Worm (Caenorhabditis elegans) whole organism, young adult: ENCODE results near the gene F26F12.5.

ENCODE experiments used
- ama-1 ChIP-seq, 3 experiments: fragments of 150-350 bp in 1 of 3; sonication (generic microtip) in 2 of 3; optimal IDR thresholded peaks; 2 replicates each; lab custom pipeline; 2014 to 2018; ENCODE audit warnings: missing biosample characterization in 2 of 3, missing genetic modification characterization in 2 of 3, missing genetic modification reagents in 2 of 3
- attf-5 ChIP-seq: fragments of 200-800 bp; sonication (Bioruptor generic); optimal IDR thresholded peaks from 2 replicates; lab custom pipeline; 2018; ENCODE audit warnings: mild to moderate bottlenecking, missing genetic modification characterization, missing compliant biosample characterization
- bed-2 ChIP-seq: fragments of 200-800 bp; sonication (Bioruptor generic); IDR thresholded peaks from 2 replicates; pipeline ENCODE4 v1.3.6; 2022; ENCODE audit warnings: missing genetic modification reagents, missing genetic modification characterization, missing compliant biosample characterization
- cebp-2 ChIP-seq: fragments of 200-800 bp; sonication (Bioruptor generic); IDR thresholded peaks from 2 replicates; pipeline ENCODE4 v1.3.6; 2022; ENCODE audit warnings: missing genetic modification characterization, missing compliant biosample characterization
- ceh-40 ChIP-seq: fragments of 200-800 bp; sonication (Bioruptor generic); IDR thresholded peaks from 2 replicates; pipeline ENCODE4 v1.3.6; 2022; ENCODE audit warnings: missing genetic modification characterization, missing compliant biosample characterization
- ceh-79 ChIP-seq: sonication (generic microtip); optimal IDR thresholded peaks from 2 replicates; lab custom pipeline; 2017; ENCODE audit warnings: mild to moderate bottlenecking, missing genetic modification characterization, missing compliant biosample characterization
- let-607 ChIP-seq, 2 experiments: fragments of 200-800 bp in 1 of 2; sonication (Bioruptor generic) in 1 of 2; sonication (generic microtip) in 1 of 2; optimal IDR thresholded peaks; 2 replicates each; lab custom pipeline; 2016 to 2018; ENCODE audit warnings: mild to moderate bottlenecking in 2 of 2, missing compliant biosample characterization in 2 of 2, missing genetic modification characterization in 2 of 2, moderate library complexity in 2 of 2, missing genotype in 1 of 2
- repo-1 ChIP-seq: sonication (generic microtip); optimal IDR thresholded peaks from 2 replicates; lab custom pipeline; 2017; ENCODE audit warnings: mild to moderate bottlenecking, missing genetic modification characterization, missing compliant biosample characterization

DNA sequence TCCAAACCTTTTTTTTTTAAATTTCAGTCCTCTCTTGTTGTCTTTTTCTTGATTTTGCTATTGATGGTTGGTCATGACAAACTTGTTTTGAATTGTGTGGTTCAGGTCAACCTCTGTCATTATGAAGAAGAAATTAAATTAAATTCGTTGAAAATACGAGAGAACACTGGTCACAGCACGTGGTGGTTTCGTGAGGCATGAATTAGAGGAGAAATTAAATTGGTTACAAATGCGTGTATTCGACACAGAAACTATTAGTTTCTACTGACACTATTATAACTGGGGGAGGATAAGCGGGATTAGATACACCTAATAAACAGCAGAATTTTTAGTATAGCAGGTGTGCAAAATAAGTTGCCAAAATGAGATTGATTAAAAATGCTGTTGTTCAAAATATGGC is 12.9 kb downstream of the F26F12.5 start:
- TF ChIP-seq ama-1 (optimal IDR thresholded peaks at IDR 0.05; lab: Kevin White, UChicago) (no peak), ama-1 (GFP tag; optimal IDR thresholded peaks at IDR 0.05; lab: Kevin White, UChicago) (no peak), repo-1 (no peak), ceh-40 (GFP tag; lab: Robert Waterston, UW) (no peak), attf-5 (no peak), cebp-2 (GFP tag; lab: Robert Waterston, UW) (no peak), bed-2 (GFP tag; lab: Robert Waterston, UW) (no peak), ceh-79 (tag; lab: Kevin White, UChicago) (no peak), let-607 (tag; optimal IDR thresholded peaks at IDR 0.05; lab: Kevin White, UChicago) (no peak)
